Fruit fly (Drosophila melanogaster) whole organism, pupa: Measurements from ENCODE around the gene Mdr65.

Source experiments
- CG10348 ChIP-seq: fragments of 200-800 bp; sonication (Bioruptor generic); IDR thresholded peaks from 2 replicates; pipeline ENCODE4 v1.3.6; 2022; ENCODE audit warnings: missing biosample characterization, missing genetic modification characterization
- CG12605 ChIP-seq: fragments of 200-800 bp; sonication (Bioruptor generic); IDR thresholded peaks from 2 replicates; pipeline ENCODE4 v1.3.6; 2022; ENCODE audit warnings: missing biosample characterization, missing genetic modification characterization
- CG13204 ChIP-seq: fragments of 200-800 bp; sonication (Bioruptor generic); optimal IDR thresholded peaks from 2 replicates; lab custom pipeline; 2018; ENCODE audit warnings: missing biosample characterization, mild to moderate bottlenecking, missing genetic modification characterization, moderate library complexity
- CG32121 ChIP-seq: fragments of 200-800 bp; sonication (Bioruptor generic); IDR thresholded peaks from 2 replicates; pipeline ENCODE4 v1.3.6; 2022; ENCODE audit warnings: missing biosample characterization, missing genetic modification characterization
- CG4496 ChIP-seq: fragments of 200-800 bp; sonication (Bioruptor generic); IDR thresholded peaks from 3 replicates; pipeline ENCODE4 v1.3.6; 2022; ENCODE audit warnings: missing biosample characterization, missing genetic modification characterization
- CG9948 ChIP-seq: fragments of 200-800 bp; sonication (Bioruptor generic); optimal IDR thresholded peaks from 2 replicates; lab custom pipeline; 2018; ENCODE audit warnings: missing biosample characterization, mild to moderate bottlenecking, missing genetic modification characterization, moderate library complexity
- D1 ChIP-seq: fragments of 200-800 bp; sonication (Bioruptor generic); optimal IDR thresholded peaks from 2 replicates; lab custom pipeline; 2018; ENCODE audit warnings: missing biosample characterization, mild to moderate bottlenecking, missing genetic modification characterization, moderate library complexity
- EcR ChIP-seq: fragments of 200-800 bp; sonication (Bioruptor generic); optimal IDR thresholded peaks from 3 replicates; lab custom pipeline; 2019; ENCODE audit warnings: missing biosample characterization, missing genetic modification characterization, mild to moderate bottlenecking, moderate library complexity, missing genetic modification reagents
- Pif1A ChIP-seq: fragments of 200-800 bp; sonication (Bioruptor generic); optimal IDR thresholded peaks from 3 replicates; lab custom pipeline; 2016; ENCODE audit warnings: missing biosample characterization, missing genetic modification characterization
- Pif1B ChIP-seq: fragments of 200-800 bp; sonication (Bioruptor generic); optimal IDR thresholded peaks from 3 replicates; lab custom pipeline; 2016; ENCODE audit warnings: missing biosample characterization, missing genetic modification characterization
- Snoo ChIP-seq: fragments of 200-800 bp; sonication (Bioruptor generic); optimal IDR thresholded peaks from 3 replicates; lab custom pipeline; 2017; ENCODE audit warnings: missing biosample characterization, mild to moderate bottlenecking, missing genetic modification characterization, inconsistent platforms
- fd96Ca ChIP-seq: fragments of 200-800 bp; sonication (Bioruptor generic); IDR thresholded peaks from 3 replicates; pipeline ENCODE4 v1.3.6; 2022; ENCODE audit warnings: missing biosample characterization, missing genetic modification characterization
- gl ChIP-seq: fragments of 200-800 bp; sonication (Bioruptor generic); optimal IDR thresholded peaks from 2 replicates; lab custom pipeline; 2018; ENCODE audit warnings: missing biosample characterization, mild to moderate bottlenecking, missing genetic modification characterization
- rn ChIP-seq: fragments of 200-800 bp; sonication (Bioruptor generic); IDR thresholded peaks from 2 replicates; pipeline ENCODE4 v1.3.6; 2022; ENCODE audit warnings: missing biosample characterization, missing genetic modification characterization

dm6 chr3L:6267509-6267908 lies 22.0 kb upstream of the Mdr65 start:
- no peak for TF ChIP-seq CG32121 (GFP tag; lab: Robert Waterston, UW)
- no peak for TF ChIP-seq CG9948
- TF ChIP-seq rn (GFP tag; lab: Robert Waterston, UW) = no peak
- no peak for TF ChIP-seq CG13204 (GFP tag; lab: Kevin White, UChicago)
- no peak for TF ChIP-seq CG10348 (GFP tag; lab: Robert Waterston, UW)
- no peak for TF ChIP-seq EcR (GFP tag; lab: Kevin White, UChicago)
- TF ChIP-seq Snoo (tag; lab: Kevin White, UChicago) = no peak
- no peak for TF ChIP-seq Pif1B (GFP tag; lab: Kevin White, UChicago)
- TF ChIP-seq D1 = no peak
- TF ChIP-seq CG12605 (GFP tag; lab: Robert Waterston, UW) = no peak
- TF ChIP-seq Pif1A (GFP tag; lab: Kevin White, UChicago) = no peak
- TF ChIP-seq CG4496 = no peak
- no peak for TF ChIP-seq fd96Ca (GFP tag; lab: Robert Waterston, UW)
- no peak for TF ChIP-seq gl (tag; lab: Kevin White, UChicago)
